Worm (Caenorhabditis elegans) whole organism, early embryonic: ENCODE measurements around the gene pdzd-8.

Source experiments
- B0310.2 ChIP-seq: sonication (generic microtip); optimal IDR thresholded peaks from 2 replicates; lab custom pipeline; 2016; ENCODE audit warnings: mild to moderate bottlenecking, missing genetic modification characterization, missing compliant biosample characterization
- F13C5.2 ChIP-seq: sonication (generic microtip); optimal IDR thresholded peaks from 2 replicates; lab custom pipeline; 2017; ENCODE audit warnings: mild to moderate bottlenecking, missing genetic modification characterization, inconsistent platforms, missing compliant biosample characterization
- aly-1 ChIP-seq: sonication (generic microtip); optimal IDR thresholded peaks from 2 replicates; lab custom pipeline; 2016; ENCODE audit warnings: missing genetic modification characterization, missing compliant biosample characterization
- ama-1 ChIP-seq: fragments of 150-350 bp; optimal IDR thresholded peaks from 2 replicates; lab custom pipeline; 2014
- ceh-13 ChIP-seq: fragments of 200-800 bp; sonication (Bioruptor generic); optimal IDR thresholded peaks from 2 replicates; lab custom pipeline; 2018; ENCODE audit warnings: mild to moderate bottlenecking, missing genetic modification characterization, missing compliant biosample characterization
- ceh-36 ChIP-seq: sonication (generic microtip); optimal IDR thresholded peaks from 2 replicates; lab custom pipeline; 2016; ENCODE audit warnings: missing genetic modification characterization, inconsistent platforms, missing compliant biosample characterization
- ets-7 ChIP-seq: sonication (generic microtip); optimal IDR thresholded peaks from 2 replicates; lab custom pipeline; 2016; ENCODE audit warnings: missing genotype, missing genetic modification characterization, missing compliant biosample characterization
- flt-1 ChIP-seq: fragments of 200-800 bp; sonication (Bioruptor generic); IDR thresholded peaks from 2 replicates; pipeline ENCODE4 v1.3.6; 2022; ENCODE audit warnings: missing genetic modification characterization, missing compliant biosample characterization
- hmbx-1 ChIP-seq: sonication (generic microtip); optimal IDR thresholded peaks from 2 replicates; lab custom pipeline; 2016; ENCODE audit warnings: mild to moderate bottlenecking, missing genetic modification characterization, missing compliant biosample characterization
- hmg-4 ChIP-seq: fragments of 200-800 bp; sonication (Bioruptor generic); optimal IDR thresholded peaks from 2 replicates; lab custom pipeline; 2018; ENCODE audit warnings: mild to moderate bottlenecking, missing genetic modification characterization, missing compliant biosample characterization
- hnd-1 ChIP-seq: sonication (generic microtip); optimal IDR thresholded peaks from 2 replicates; lab custom pipeline; 2016; ENCODE audit warnings: missing genetic modification characterization, missing compliant biosample characterization
- pes-1 ChIP-seq: fragments of 200-800 bp; sonication (Bioruptor generic); IDR thresholded peaks from 2 replicates; pipeline ENCODE4 v1.3.6; 2022; ENCODE audit warnings: missing genetic modification reagents, missing genetic modification characterization, missing compliant biosample characterization
- scrt-1 ChIP-seq: fragments of 200-800 bp; sonication (Bioruptor generic); IDR thresholded peaks from 2 replicates; pipeline ENCODE4 v1.3.6; 2022; ENCODE audit warnings: missing genetic modification characterization, missing compliant biosample characterization
- sea-1 ChIP-seq: fragments of 200-800 bp; sonication (Bioruptor generic); conservative IDR thresholded peaks from 2 replicates; pipeline ENCODE4 v1.3.6; 2022; ENCODE audit warnings: missing genetic modification characterization, missing compliant biosample characterization
- tbx-11 ChIP-seq: fragments of 200-800 bp; sonication (Bioruptor generic); IDR thresholded peaks from 2 replicates; pipeline ENCODE4 v1.3.6; 2022; ENCODE audit warnings: missing genetic modification characterization, missing compliant biosample characterization
- tbx-37 ChIP-seq: fragments of 200-800 bp; sonication (Bioruptor generic); conservative IDR thresholded peaks from 2 replicates; pipeline ENCODE4 v1.3.6; 2022; ENCODE audit warnings: missing genetic modification reagents, missing genetic modification characterization, missing compliant biosample characterization
- tra-4 ChIP-seq: sonication (generic microtip); optimal IDR thresholded peaks from 2 replicates; lab custom pipeline; 2017; ENCODE audit warnings: missing genetic modification characterization, missing compliant biosample characterization

The pdzd-8 gene

ce11 chrIV:8967990-8968389 lies 7.3 kb upstream of the pdzd-8 start, which contains the start of gene suex-2:
TSS of gene suex-2 (plus strand) at chrIV:8968290.
- TF ChIP-seq pes-1 (GFP tag; lab: Robert Waterston, UW) = no peak
- no peak for TF ChIP-seq tra-4 (tag; lab: Kevin White, UChicago)
- no peak for TF ChIP-seq ceh-36 (tag; lab: Kevin White, UChicago)
- no peak for TF ChIP-seq hmbx-1
- TF ChIP-seq ceh-13 (GFP tag; lab: Kevin White, UChicago) = no peak
- no peak for TF ChIP-seq hmg-4 (GFP tag; lab: Kevin White, UChicago)
- TF ChIP-seq sea-1 (GFP tag; lab: Robert Waterston, UW) = no peak

DNA sequence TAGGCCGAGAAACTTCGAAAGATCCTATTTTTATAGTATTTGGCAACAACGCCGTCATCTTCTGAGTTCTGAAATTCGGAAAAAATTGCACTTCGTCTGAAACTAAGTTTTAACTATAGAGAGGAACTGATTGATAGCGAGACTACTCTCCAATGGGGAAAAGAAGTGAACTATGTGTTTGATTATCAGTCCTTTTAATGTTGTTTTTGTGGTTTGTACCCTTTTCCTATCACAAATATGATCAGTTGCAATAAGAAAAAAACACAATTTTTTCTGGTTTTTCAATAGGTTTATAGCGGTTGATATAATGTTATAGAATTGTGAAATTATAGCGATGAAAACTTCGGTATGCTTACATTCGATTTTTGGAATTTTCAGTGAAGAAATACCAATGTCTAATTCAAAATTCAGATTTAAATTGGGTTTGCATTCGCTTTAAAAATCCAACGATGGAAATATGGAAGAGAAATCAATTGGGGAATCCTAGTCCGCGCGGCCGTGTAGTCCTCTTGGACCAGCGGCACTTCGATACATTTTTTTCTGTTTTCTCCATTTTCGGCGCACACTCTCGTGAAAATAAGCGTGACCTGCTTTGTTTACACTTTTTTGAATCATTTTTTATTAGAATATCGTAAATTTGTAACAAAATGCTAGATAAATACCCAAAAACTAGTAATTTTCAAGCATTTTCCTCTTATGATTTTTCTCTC lies 1.9 kb upstream of the pdzd-8 start, which contains the start of gene C53B4.3:
Gene C53B4.3, minus strand, starts transcription at position 464 of the 710 bp plus-strand sequence.
- TF ChIP-seq scrt-1 (no peak), ceh-13 (GFP tag; lab: Kevin White, UChicago) (no peak), tbx-37 (GFP tag; lab: Robert Waterston, UW) (peak; percentile 75), hnd-1 (no peak), pes-1 (GFP tag; lab: Robert Waterston, UW) (0 out of 2 replicates have a peak, but pooled peaks have one; percentile 69)

- TF ChIP-seq ceh-13 (GFP tag; lab: Kevin White, UChicago) (no peak), hmg-4 (GFP tag; lab: Kevin White, UChicago) (no peak), sea-1 (GFP tag; lab: Robert Waterston, UW) (no peak), hmbx-1 (no peak), F13C5.2 (tag; lab: Kevin White, UChicago) (no peak), tbx-11 (GFP tag; lab: Robert Waterston, UW) (no peak), scrt-1 (no peak), ets-7 (tag; lab: Kevin White, UChicago) (no peak), flt-1 (no peak), ceh-36 (tag; lab: Kevin White, UChicago) (no peak), hnd-1 (no peak), tbx-37 (GFP tag; lab: Robert Waterston, UW) (no peak), ama-1 (no peak), tra-4 (tag; lab: Kevin White, UChicago) (no peak)
Observed at ce11 chrIV:8974543-8975330, 589 bp upstream of the pdzd-8 start.

ce11 chrIV:8978047-8978446 lies 2.7 kb downstream of the pdzd-8 start:
- no peak for TF ChIP-seq B0310.2 (tag; lab: Kevin White, UChicago)
- TF ChIP-seq sea-1 (GFP tag; lab: Robert Waterston, UW) = no peak
- TF ChIP-seq hnd-1 = no peak
- TF ChIP-seq hmbx-1 = no peak
- no peak for TF ChIP-seq hmg-4 (GFP tag; lab: Kevin White, UChicago)
- no peak for TF ChIP-seq scrt-1
- no peak for TF ChIP-seq flt-1
- no peak for TF ChIP-seq tra-4 (tag; lab: Kevin White, UChicago)
- TF ChIP-seq ama-1 = no peak
- no peak for TF ChIP-seq aly-1 (tag; lab: Kevin White, UChicago)
- no peak for TF ChIP-seq ceh-36 (tag; lab: Kevin White, UChicago)
- TF ChIP-seq pes-1 (GFP tag; lab: Robert Waterston, UW) = no peak
- no peak for TF ChIP-seq ceh-13 (GFP tag; lab: Kevin White, UChicago)
- TF ChIP-seq tbx-11 (GFP tag; lab: Robert Waterston, UW) = no peak
- TF ChIP-seq F13C5.2 (tag; lab: Kevin White, UChicago) = no peak
- TF ChIP-seq ets-7 (tag; lab: Kevin White, UChicago) = no peak
- TF ChIP-seq tbx-37 (GFP tag; lab: Robert Waterston, UW) = no peak

ce11 chrIV:8979062-8979612 lies 3.8 kb downstream of the pdzd-8 start:
- TF ChIP-seq hnd-1 = no peak
- TF ChIP-seq tra-4 (tag; lab: Kevin White, UChicago) = no peak
- TF ChIP-seq F13C5.2 (tag; lab: Kevin White, UChicago) = no peak
- TF ChIP-seq ets-7 (tag; lab: Kevin White, UChicago) = no peak
- TF ChIP-seq flt-1 = no peak
- TF ChIP-seq tbx-37 (GFP tag; lab: Robert Waterston, UW) = no peak
- no peak for TF ChIP-seq tbx-11 (GFP tag; lab: Robert Waterston, UW)
- TF ChIP-seq ceh-13 (GFP tag; lab: Kevin White, UChicago) = no peak
- no peak for TF ChIP-seq B0310.2 (tag; lab: Kevin White, UChicago)
- TF ChIP-seq scrt-1 = no peak
- TF ChIP-seq aly-1 (tag; lab: Kevin White, UChicago) = no peak
- TF ChIP-seq sea-1 (GFP tag; lab: Robert Waterston, UW) = no peak

DNA sequence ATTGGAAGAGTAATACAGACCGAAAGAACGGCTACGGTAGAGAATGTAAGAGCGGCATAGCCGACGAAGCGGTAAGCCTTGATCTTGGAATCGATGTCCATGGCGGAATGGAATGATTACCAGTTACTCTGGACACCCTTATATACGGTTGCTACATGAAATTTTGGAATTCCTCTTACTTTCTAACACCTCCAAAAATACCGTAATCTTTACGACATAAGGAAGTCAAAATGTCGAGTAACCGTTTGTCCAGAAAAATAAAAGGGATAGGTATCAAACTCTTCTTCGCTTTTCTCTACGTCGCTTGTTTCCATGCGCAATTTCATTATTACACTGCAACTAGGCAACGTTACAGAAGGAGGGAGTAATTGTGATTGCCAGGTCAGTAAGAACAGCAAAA lies 4.4 kb downstream of the pdzd-8 start, which contains the start of gene col-119:
Gene col-119, minus strand, starts transcription at position 101 of the 400 bp plus-strand sequence.
- TF ChIP-seq pes-1 (GFP tag; lab: Robert Waterston, UW) = no peak

ce11 chrIV:8984566-8984965 lies 9.2 kb downstream of the pdzd-8 start, which contains the start of gene nstp-1:
TSS of gene nstp-1 (plus strand) at chrIV:8984866.
- TF ChIP-seq pes-1 (GFP tag; lab: Robert Waterston, UW) (no peak), flt-1 (no peak), ets-7 (tag; lab: Kevin White, UChicago) (no peak), hmbx-1 (no peak)
